Worm (Caenorhabditis elegans): ENCODE data around the gene srg-30.

srg-30 gene

DNA sequence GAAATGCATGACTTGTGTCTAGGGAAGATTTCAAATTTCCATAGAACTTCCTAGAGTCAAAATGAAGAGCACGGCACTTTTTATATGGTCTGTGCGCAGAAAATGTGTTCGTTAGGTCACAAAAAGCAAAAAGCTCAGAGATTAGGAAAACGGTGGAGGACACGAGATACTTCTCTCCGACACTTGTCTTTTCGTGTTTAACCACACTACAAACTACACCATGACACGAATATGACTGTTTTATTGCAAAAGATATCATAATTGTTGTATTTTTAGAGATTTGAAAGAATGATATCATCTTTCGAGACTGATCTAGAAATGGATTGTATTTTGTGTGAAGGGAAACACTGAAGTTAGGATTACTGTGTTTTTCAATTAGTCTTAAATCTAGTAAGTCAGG, 19.1 kb downstream of the srg-30 start (continued):
- TF ChIP-seq atf-7 (tag; optimal IDR thresholded peaks at IDR 0.05), result no peak
- no peak for TF ChIP-seq ZK185.1 (tag; optimal IDR thresholded peaks at IDR 0.05; ENCODE audit: poor library complexity, severe bottlenecking)
- TF ChIP-seq F55B11.4 (tag; optimal IDR thresholded peaks at IDR 0.05; ENCODE audit: borderline replicate concordance, insufficient read depth), result no peak
- no peak for TF ChIP-seq pha-4 (tag; optimal IDR thresholded peaks at IDR 0.05)
- no peak for TF ChIP-seq Y67H2A.10 (GFP tag; conservative IDR thresholded peaks at IDR 0.05)
- no peak for TF ChIP-seq ztf-26 (tag; optimal IDR thresholded peaks at IDR 0.05)

- TF ChIP-seq ztf-3 (GFP tag; optimal IDR thresholded peaks at IDR 0.05) (no peak), Y79H2A.3 (GFP tag; conservative IDR thresholded peaks at IDR 0.05) (no peak), madf-8 (GFP tag; conservative IDR thresholded peaks at IDR 0.05) (no peak), madf-10 (tag; optimal IDR thresholded peaks at IDR 0.05) (no peak), lsy-27 (tag; optimal IDR thresholded peaks at IDR 0.05; ENCODE audit: borderline replicate concordance, insufficient read depth) (no peak), nhr-80 (tag; optimal IDR thresholded peaks at IDR 0.05) (no peak), efl-1 (GFP tag; optimal IDR thresholded peaks at IDR 0.05) (no peak), chd-7 (tag; optimal IDR thresholded peaks at IDR 0.05) (no peak), ZK185.1 (tag; optimal IDR thresholded peaks at IDR 0.05; ENCODE audit: poor library complexity, severe bottlenecking) (no peak), sdz-38 (tag; optimal IDR thresholded peaks at IDR 0.05) (no peak)
Measured at ce11 chrV:6697552-6697951, 20.6 kb downstream of the srg-30 start, which contains the start of gene W02F12.2. Gene W02F12.2 (minus strand): TSS chrV:6697652.

ce11 chrV:6694668-6695067, 23.5 kb downstream of the srg-30 start, which contains the start of gene W02F12.8:
Gene W02F12.8 (minus strand): TSS chrV:6694768.
- TF ChIP-seq madf-8 (GFP tag; conservative IDR thresholded peaks at IDR 0.05) (no peak), B0019.2 (GFP tag; conservative IDR thresholded peaks at IDR 0.05) (no peak), attf-3 (GFP tag; conservative IDR thresholded peaks at IDR 0.05) (no peak), ztf-28 (GFP tag; IDR thresholded peaks at IDR 0.05) (no peak), Y67H2A.10 (GFP tag; conservative IDR thresholded peaks at IDR 0.05) (no peak), madf-6 (GFP tag; IDR thresholded peaks at IDR 0.05) (no peak), snpc-1.3 (tag; optimal IDR thresholded peaks at IDR 0.05; ENCODE audit: insufficient read depth) (no peak), F49E8.2 (tag; optimal IDR thresholded peaks at IDR 0.05; ENCODE audit: insufficient read depth) (no peak), ceh-79 (tag; optimal IDR thresholded peaks at IDR 0.05) (no peak), F52B5.7 (tag; optimal IDR thresholded peaks at IDR 0.05) (no peak), mel-28 (tag; optimal IDR thresholded peaks at IDR 0.05; ENCODE audit: borderline replicate concordance) (no peak)

- TF ChIP-seq nhr-80 (tag; optimal IDR thresholded peaks at IDR 0.05) (peak; percentile 24), F23B12.7 (tag; optimal IDR thresholded peaks at IDR 0.05; ENCODE audit: insufficient read depth) (no peak)
Measured at ce11 chrV:6691813-6692351, 26.2 kb downstream of the srg-30 start, which contains the start of gene mtl-1. Gene mtl-1 (minus strand): TSS chrV:6691863.

- TF ChIP-seq attf-5 (GFP tag; optimal IDR thresholded peaks at IDR 0.05) (no peak), lin-40 (tag; optimal IDR thresholded peaks at IDR 0.05) (no peak), athp-1 (tag; optimal IDR thresholded peaks at IDR 0.05) (no peak), mxl-1 (tag; optimal IDR thresholded peaks at IDR 0.05) (no peak), nhr-120 (GFP tag; IDR thresholded peaks at IDR 0.05) (no peak), B0019.2 (GFP tag; conservative IDR thresholded peaks at IDR 0.05) (no peak), F10E7.11 (tag; optimal IDR thresholded peaks at IDR 0.05) (no peak), nhr-80 (tag; optimal IDR thresholded peaks at IDR 0.05) (no peak), zfh-2 (GFP tag; conservative IDR thresholded peaks at IDR 0.05) (no peak), B0261.1 (tag; optimal IDR thresholded peaks at IDR 0.05) (no peak), hmg-1.2 (GFP tag; IDR thresholded peaks at IDR 0.05) (no peak), F39B2.1 (GFP tag; IDR thresholded peaks at IDR 0.05) (no peak), madf-10 (tag; optimal IDR thresholded peaks at IDR 0.05) (no peak)
Measured at ce11 chrV:6690075-6690474, 28.1 kb downstream of the srg-30 start.
